Worm (Caenorhabditis elegans) whole organism, L4 larva: ENCODE results near the gene B0252.5.

Experiments
- D1046.2 ChIP-seq: fragments of 200-800 bp; sonication (Bioruptor generic); IDR thresholded peaks from 2 replicates; pipeline ENCODE4 v1.3.6; 2022; ENCODE audit warnings: missing genetic modification characterization, missing compliant biosample characterization
- F10B5.3 ChIP-seq: sonication (generic microtip); optimal IDR thresholded peaks from 2 replicates; lab custom pipeline; 2016; ENCODE audit warnings: mild to moderate bottlenecking, missing genetic modification characterization, missing compliant biosample characterization
- F49E8.2 ChIP-seq: sonication (generic microtip); optimal IDR thresholded peaks from 2 replicates; lab custom pipeline; 2016; ENCODE audit warnings: missing compliant biosample characterization, mild to moderate bottlenecking, missing genetic modification characterization, borderline replicate concordance
- R02D3.7 ChIP-seq: fragments of 150-350 bp; sonication (generic microtip); optimal IDR thresholded peaks from 3 replicates; lab custom pipeline; 2014; ENCODE audit warnings: missing biosample characterization, missing genetic modification characterization
- T20F7.1 ChIP-seq: fragments of 200-800 bp; sonication (Bioruptor generic); optimal IDR thresholded peaks from 2 replicates; lab custom pipeline; 2018; ENCODE audit warnings: mild to moderate bottlenecking, missing genetic modification characterization, missing compliant biosample characterization
- Y48G9A.11 ChIP-seq: fragments of 200-800 bp; sonication (Bioruptor generic); IDR thresholded peaks from 2 replicates; pipeline ENCODE4 v1.3.6; 2022; ENCODE audit warnings: missing genetic modification reagents, missing genetic modification characterization, missing compliant biosample characterization
- Y5F2A.4 ChIP-seq: fragments of 200-800 bp; sonication (Bioruptor generic); optimal IDR thresholded peaks from 2 replicates; lab custom pipeline; 2018; ENCODE audit warnings: mild to moderate bottlenecking, missing genetic modification characterization, missing compliant biosample characterization
- Y75B8A.6 ChIP-seq: fragments of 200-800 bp; sonication (Bioruptor generic); IDR thresholded peaks from 2 replicates; pipeline ENCODE4 v1.3.6; 2022; ENCODE audit warnings: missing genetic modification reagents, missing genetic modification characterization, missing compliant biosample characterization
- ZK337.2 ChIP-seq: fragments of 200-800 bp; sonication (Bioruptor generic); IDR thresholded peaks from 2 replicates; pipeline ENCODE4 v1.3.6; 2022; ENCODE audit warnings: missing genetic modification reagents, missing genetic modification characterization, missing compliant biosample characterization
- ZK546.5 ChIP-seq, 2 experiments: sonication (generic microtip); optimal IDR thresholded peaks; 2 replicates each; lab custom pipeline; 2017; ENCODE audit warnings: missing biosample characterization in 2 of 2, missing genetic modification characterization in 2 of 2
- aha-1 ChIP-seq: fragments of 150-350 bp; peaks from one replicate; lab custom pipeline; 2014; ENCODE audit warnings: missing biosample characterization, missing genetic modification characterization
- ceh-20 ChIP-seq: fragments of 200-800 bp; sonication (Bioruptor generic); IDR thresholded peaks from 2 replicates; pipeline ENCODE4 v1.3.6; 2022; ENCODE audit warnings: missing genetic modification reagents, missing genetic modification characterization, missing compliant biosample characterization
- ceh-28 ChIP-seq: fragments of 150-350 bp; optimal IDR thresholded peaks from 2 replicates; lab custom pipeline; 2014; ENCODE audit warnings: missing biosample characterization, missing genetic modification reagents, missing genetic modification characterization
- ceh-82 ChIP-seq: sonication (generic microtip); optimal IDR thresholded peaks from 2 replicates; lab custom pipeline; 2017; ENCODE audit warnings: missing biosample characterization, missing genetic modification characterization
- ctbp-1 ChIP-seq: fragments of 200-800 bp; sonication (Bioruptor generic); IDR thresholded peaks from 2 replicates; pipeline ENCODE4 v1.3.6; 2022; ENCODE audit warnings: missing genetic modification reagents, missing genetic modification characterization, missing compliant biosample characterization
- daf-16 ChIP-seq, 3 experiments: sonication (generic microtip); optimal IDR thresholded peaks; 2 replicates each; lab custom pipeline; 2016 to 2017; ENCODE audit warnings: missing genetic modification characterization in 3 of 3, missing genetic modification reagents in 3 of 3, mild to moderate bottlenecking in 2 of 3, missing compliant biosample characterization in 2 of 3, missing biosample characterization in 1 of 3, moderate library complexity in 1 of 3
- dpl-1 ChIP-seq: fragments of 150-350 bp; optimal IDR thresholded peaks from 2 replicates; lab custom pipeline; 2014; ENCODE audit warnings: missing biosample characterization, missing genetic modification reagents, missing genetic modification characterization
- duxl-1 ChIP-seq: sonication (generic microtip); optimal IDR thresholded peaks from 2 replicates; lab custom pipeline; 2016; ENCODE audit warnings: mild to moderate bottlenecking, missing genetic modification characterization, moderate library complexity, missing compliant biosample characterization; ENCODE audit not compliant: poor library complexity
- dve-1 ChIP-seq: sonication (generic microtip); optimal IDR thresholded peaks from 2 replicates; lab custom pipeline; 2017; ENCODE audit warnings: antibody characterized with exemption, mild to moderate bottlenecking, missing genetic modification characterization, missing compliant biosample characterization; ENCODE audit not compliant: insufficient read depth
- fkh-10 ChIP-seq: fragments of 150-350 bp; optimal IDR thresholded peaks from 2 replicates; lab custom pipeline; 2014; ENCODE audit warnings: missing biosample characterization, missing genetic modification reagents, missing genetic modification characterization
- fos-1 ChIP-seq: fragments of 150-350 bp; optimal IDR thresholded peaks from 2 replicates; lab custom pipeline; 2014; ENCODE audit warnings: missing biosample characterization, missing genetic modification characterization
- gei-8 ChIP-seq: fragments of 200-800 bp; sonication (Bioruptor generic); optimal IDR thresholded peaks from 2 replicates; lab custom pipeline; 2018; ENCODE audit warnings: mild to moderate bottlenecking, missing genetic modification characterization, missing compliant biosample characterization
- hlh-11 ChIP-seq: fragments of 200-800 bp; sonication (Bioruptor generic); optimal IDR thresholded peaks from 2 replicates; lab custom pipeline; 2018; ENCODE audit warnings: mild to moderate bottlenecking, missing genetic modification characterization, missing compliant biosample characterization
- hlh-30 ChIP-seq: sonication (generic microtip); optimal IDR thresholded peaks from 2 replicates; lab custom pipeline; 2017; ENCODE audit warnings: antibody characterized with exemption, mild to moderate bottlenecking, missing genetic modification characterization, missing compliant biosample characterization; ENCODE audit not compliant: insufficient read depth
- lin-15B ChIP-seq: fragments of 150-350 bp; sonication (generic microtip); optimal IDR thresholded peaks from 3 replicates; lab custom pipeline; 2014; ENCODE audit warnings: missing biosample characterization, missing genetic modification characterization
- lin-39 ChIP-seq: fragments of 150-350 bp; optimal IDR thresholded peaks from 2 replicates; lab custom pipeline; 2014; ENCODE audit warnings: missing biosample characterization, missing genetic modification reagents, missing genetic modification characterization
- lsy-2 ChIP-seq, 2 experiments: fragments of 150-350 bp in 1 of 2; sonication (generic microtip) in 1 of 2; optimal IDR thresholded peaks; 2 replicates each; lab custom pipeline; 2014 to 2017; ENCODE audit warnings: missing biosample characterization in 2 of 2, missing genetic modification characterization in 2 of 2
- madf-9 ChIP-seq: fragments of 200-800 bp; sonication (Bioruptor generic); conservative IDR thresholded peaks from 2 replicates; pipeline ENCODE4 v1.3.6; 2022; ENCODE audit warnings: missing genetic modification reagents, missing genetic modification characterization, missing compliant biosample characterization
- mep-1 ChIP-seq: fragments of 150-350 bp; sonication (generic microtip); optimal IDR thresholded peaks from 3 replicates; lab custom pipeline; 2014; ENCODE audit warnings: missing biosample characterization, missing genetic modification characterization
- nhr-102 ChIP-seq: sonication (generic microtip); optimal IDR thresholded peaks from 2 replicates; lab custom pipeline; 2016; ENCODE audit warnings: mild to moderate bottlenecking, missing genetic modification characterization, moderate library complexity, missing compliant biosample characterization
- nhr-111 ChIP-seq: fragments of 200-800 bp; sonication (Bioruptor generic); optimal IDR thresholded peaks from 2 replicates; lab custom pipeline; 2018; ENCODE audit warnings: mild to moderate bottlenecking, missing genetic modification characterization, missing compliant biosample characterization
- nhr-237 ChIP-seq: sonication (generic microtip); optimal IDR thresholded peaks from 2 replicates; lab custom pipeline; 2017; ENCODE audit warnings: missing biosample characterization, missing genetic modification characterization
- nhr-25 ChIP-seq: sonication (generic microtip); optimal IDR thresholded peaks from 2 replicates; lab custom pipeline; 2017; ENCODE audit warnings: missing genetic modification characterization, mild to moderate bottlenecking, missing compliant biosample characterization, antibody characterized with exemption, moderate library complexity, borderline replicate concordance; ENCODE audit not compliant: insufficient read depth
- nhr-28 ChIP-seq: fragments of 150-350 bp; optimal IDR thresholded peaks from 2 replicates; lab custom pipeline; 2014; ENCODE audit warnings: missing biosample characterization, missing genetic modification characterization
- nhr-42 ChIP-seq: fragments of 200-800 bp; sonication (Bioruptor generic); IDR thresholded peaks from 2 replicates; pipeline ENCODE4 v1.3.6; 2022; ENCODE audit warnings: missing genetic modification characterization, missing compliant biosample characterization
- php-3 ChIP-seq: fragments of 200-800 bp; sonication (Bioruptor generic); IDR thresholded peaks from 2 replicates; pipeline ENCODE4 v1.3.6; 2022; ENCODE audit warnings: missing genetic modification reagents, missing genetic modification characterization, missing compliant biosample characterization
- pqm-1 ChIP-seq: sonication (generic microtip); optimal IDR thresholded peaks from 2 replicates; lab custom pipeline; 2017; ENCODE audit warnings: missing biosample characterization, missing genetic modification characterization
- rbr-2 ChIP-seq: sonication (generic microtip); optimal IDR thresholded peaks from 2 replicates; lab custom pipeline; 2016; ENCODE audit warnings: missing genotype, missing genetic modification characterization, missing compliant biosample characterization
- set-16 ChIP-seq: fragments of 200-800 bp; sonication (Bioruptor generic); IDR thresholded peaks from 2 replicates; pipeline ENCODE4 v1.3.6; 2022; ENCODE audit warnings: missing genetic modification reagents, missing genetic modification characterization, missing compliant biosample characterization
- snpc-1.2 ChIP-seq: fragments of 200-800 bp; sonication (Bioruptor generic); IDR thresholded peaks from 2 replicates; pipeline ENCODE4 v1.3.6; 2022; ENCODE audit warnings: missing genetic modification reagents, missing genetic modification characterization, missing compliant biosample characterization
- snpc-4 ChIP-seq: fragments of 150-350 bp; optimal IDR thresholded peaks from 2 replicates; lab custom pipeline; 2014; ENCODE audit warnings: missing biosample characterization, missing genetic modification characterization
- spr-3 ChIP-seq: fragments of 200-800 bp; sonication (Bioruptor generic); optimal IDR thresholded peaks from 2 replicates; lab custom pipeline; 2018; ENCODE audit warnings: mild to moderate bottlenecking, missing genetic modification characterization, missing compliant biosample characterization
- tag-97 ChIP-seq: fragments of 200-800 bp; sonication (Bioruptor generic); IDR thresholded peaks from 2 replicates; pipeline ENCODE4 v1.3.6; 2022; ENCODE audit warnings: missing genetic modification characterization, missing compliant biosample characterization
- unc-130 ChIP-seq: sonication (generic microtip); optimal IDR thresholded peaks from 2 replicates; lab custom pipeline; 2016; ENCODE audit warnings: missing genetic modification reagents, missing genetic modification characterization, missing compliant biosample characterization
- vab-7 ChIP-seq: fragments of 200-800 bp; sonication (Bioruptor generic); IDR thresholded peaks from 2 replicates; pipeline ENCODE4 v1.3.6; 2022; ENCODE audit warnings: missing genetic modification reagents, missing genetic modification characterization, missing compliant biosample characterization
- zfp-3 ChIP-seq: fragments of 200-800 bp; sonication (Bioruptor generic); conservative IDR thresholded peaks from 2 replicates; pipeline ENCODE4 v1.3.6; 2022; ENCODE audit warnings: missing genetic modification reagents, missing genetic modification characterization, missing compliant biosample characterization
- zip-11 ChIP-seq: fragments of 200-800 bp; sonication (Bioruptor generic); IDR thresholded peaks from 2 replicates; pipeline ENCODE4 v1.3.6; 2022; ENCODE audit warnings: missing genetic modification characterization, missing compliant biosample characterization
- zip-2 ChIP-seq: fragments of 150-350 bp; optimal IDR thresholded peaks from 2 replicates; lab custom pipeline; 2014; ENCODE audit warnings: missing biosample characterization, missing genetic modification characterization
- ztf-11 ChIP-seq: fragments of 150-350 bp; optimal IDR thresholded peaks from 2 replicates; lab custom pipeline; 2014; ENCODE audit warnings: missing biosample characterization, missing genetic modification characterization

The B0252.5 gene

DNA sequence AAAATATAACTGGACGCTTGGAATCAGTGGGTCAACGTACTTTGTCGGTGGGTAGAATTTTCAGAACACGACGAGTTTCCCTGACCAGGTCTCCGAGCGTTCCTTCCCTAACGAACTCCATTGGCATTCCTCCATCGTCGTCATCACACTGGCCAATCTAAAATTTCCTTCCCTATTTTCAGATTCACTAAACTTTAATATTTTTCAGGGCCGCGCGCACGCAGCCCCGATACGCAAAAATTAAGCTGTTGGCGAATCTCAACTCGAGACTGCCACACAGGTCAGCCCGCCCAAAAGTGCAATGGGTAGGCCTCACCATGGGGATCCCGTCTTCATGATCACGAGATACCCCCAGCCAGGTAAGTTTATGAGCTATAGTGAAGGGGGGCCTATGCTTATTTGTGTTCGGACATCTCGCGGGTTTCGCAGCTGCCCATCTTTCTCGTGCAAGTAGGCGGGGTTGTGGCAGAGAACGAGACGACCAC, 49.6 kb upstream of the B0252.5 start (continued):
- TF ChIP-seq nhr-111 (GFP tag; lab: Kevin White, UChicago): peak; percentile 55
- no peak for TF ChIP-seq zfp-3
- TF ChIP-seq snpc-4 (tag; lab: Kevin White, UChicago): peak; percentile 88
- no peak for TF ChIP-seq pqm-1 (tag; lab: Kevin White, UChicago)
- peak; percentile 66 for TF ChIP-seq set-16 (GFP tag; lab: Robert Waterston, UW)
- peak; percentile 49 for TF ChIP-seq Y5F2A.4 (GFP tag; lab: Kevin White, UChicago)
- no peak for TF ChIP-seq ZK546.5 (tag; optimal IDR thresholded peaks at IDR 0.05; lab: Kevin White, UChicago)
- TF ChIP-seq unc-130 (GFP tag; lab: Kevin White, UChicago): peak; percentile 66
- TF ChIP-seq ztf-11 (tag; lab: Kevin White, UChicago): no peak
- no peak for TF ChIP-seq zip-11 (GFP tag; lab: Robert Waterston, UW)
- no peak for TF ChIP-seq lin-39
- TF ChIP-seq dpl-1: peak; percentile 38
- peak; percentile 86 for TF ChIP-seq aha-1 (tag; lab: Kevin White, UChicago)

DNA sequence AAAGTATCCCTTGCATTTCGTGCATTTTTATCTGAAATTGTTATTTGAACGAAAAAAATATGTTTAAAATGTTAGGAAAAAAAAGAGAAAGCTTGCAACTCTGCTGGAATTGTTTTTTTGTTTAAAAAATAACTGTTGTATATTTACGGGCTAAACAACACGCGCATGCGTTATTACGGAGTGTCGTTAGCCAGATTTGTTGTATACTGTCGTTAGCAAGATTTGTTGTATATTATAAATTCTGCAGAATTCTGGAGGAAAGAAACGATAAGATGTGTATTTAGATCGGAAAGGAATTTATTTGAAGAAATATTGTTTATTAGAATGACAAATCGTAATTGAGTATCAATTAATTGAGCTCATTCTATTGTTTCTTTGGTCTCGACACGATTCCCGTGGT, 48.9 kb upstream of the B0252.5 start, which contains the start of gene eif-2Bgamma:
Gene eif-2Bgamma (minus strand): TSS at position 31 of the 400 bp plus-strand sequence.
- TF ChIP-seq Y48G9A.11 (peak; percentile 89), F49E8.2 (tag; lab: Kevin White, UChicago) (no peak), ZK337.2 (GFP tag; lab: Robert Waterston, UW) (no peak), nhr-28 (tag; lab: Kevin White, UChicago) (no peak), nhr-42 (GFP tag; lab: Robert Waterston, UW) (no peak), dve-1 (tag; lab: Kevin White, UChicago) (no peak), ctbp-1 (no peak), T20F7.1 (GFP tag; lab: Kevin White, UChicago) (peak; percentile 96), hlh-11 (tag; lab: Kevin White, UChicago) (no peak), gei-8 (GFP tag; lab: Kevin White, UChicago) (no peak), nhr-237 (no peak), fkh-10 (GFP tag; lab: Kevin White, UChicago) (no peak), nhr-111 (GFP tag; lab: Kevin White, UChicago) (no peak), lsy-2 (tag; optimal IDR thresholded peaks at IDR 0.05; lab: Kevin White, UChicago) (peak in 1 of 2 experiments; percentile 70), ceh-28 (tag; lab: Kevin White, UChicago) (no peak), F10B5.3 (tag; lab: Kevin White, UChicago) (no peak), nhr-102 (tag; lab: Kevin White, UChicago) (no peak), Y75B8A.6 (GFP tag; lab: Robert Waterston, UW) (no peak), nhr-25 (no peak), mep-1 (tag; lab: Kevin White, UChicago) (no peak), ceh-82 (tag; lab: Kevin White, UChicago) (no peak), duxl-1 (tag; lab: Kevin White, UChicago) (no peak), fos-1 (no peak), snpc-1.2 (no peak), php-3 (GFP tag; lab: Robert Waterston, UW) (no peak), madf-9 (GFP tag; lab: Robert Waterston, UW) (no peak), rbr-2 (tag; lab: Kevin White, UChicago) (no peak), Y5F2A.4 (GFP tag; lab: Kevin White, UChicago) (no peak), spr-3 (GFP tag; lab: Kevin White, UChicago) (no peak), dpl-1 (peak; percentile 29), hlh-30 (tag; lab: Kevin White, UChicago) (peak; percentile 49), vab-7 (GFP tag; lab: Robert Waterston, UW) (no peak), tag-97 (GFP tag; lab: Robert Waterston, UW) (no peak), daf-16 (GFP tag; optimal IDR thresholded peaks at IDR 0.05; lab: Kevin White, UChicago) (no peak), daf-16 (tag; optimal IDR thresholded peaks at IDR 0.05; lab: Kevin White, UChicago) (no peak), ceh-20 (no peak), lin-15B (tag; lab: Kevin White, UChicago) (no peak), zip-2 (tag; lab: Kevin White, UChicago) (no peak), R02D3.7 (tag; lab: Kevin White, UChicago) (peak; percentile 51), D1046.2 (GFP tag; lab: Robert Waterston, UW) (no peak), pqm-1 (tag; lab: Kevin White, UChicago) (no peak)
